Fruit fly (Drosophila melanogaster) whole organism, embryonic: ENCODE data around the gene CG42671.

Source experiments
- Adf1 ChIP-seq: fragments of 200-800 bp; sonication (Bioruptor generic); IDR thresholded peaks from 2 replicates; pipeline ENCODE4 v1.3.6; 2022; ENCODE audit warnings: missing biosample characterization, missing genetic modification characterization
- Antp ChIP-seq: fragments of 200-800 bp; sonication (Bioruptor generic); optimal IDR thresholded peaks from 3 replicates; lab custom pipeline; 2016; ENCODE audit warnings: missing biosample characterization, missing genetic modification characterization
- CG10147 ChIP-seq: fragments of 200-800 bp; sonication (Bioruptor generic); optimal IDR thresholded peaks from 2 replicates; lab custom pipeline; 2019; ENCODE audit warnings: missing biosample characterization, mild to moderate bottlenecking, missing genetic modification characterization, moderate library complexity
- CG11247 ChIP-seq: fragments of 200-800 bp; sonication (Bioruptor generic); IDR thresholded peaks from 2 replicates; pipeline ENCODE4 v1.3.6; 2022; ENCODE audit warnings: missing biosample characterization, missing genetic modification characterization
- CG11560 ChIP-seq: fragments of 200-800 bp; sonication (Bioruptor generic); IDR thresholded peaks from 3 replicates; pipeline ENCODE4 v1.3.6; 2022; ENCODE audit warnings: missing biosample characterization, missing genetic modification characterization
- CG14860 ChIP-seq: fragments of 200-800 bp; sonication (Bioruptor generic); IDR thresholded peaks from 3 replicates; pipeline ENCODE4 v1.3.6; 2022; ENCODE audit warnings: missing biosample characterization, missing genetic modification characterization; ENCODE audit not compliant: partially characterized antibody
- CG17359 ChIP-seq: fragments of 200-800 bp; sonication (Bioruptor generic); optimal IDR thresholded peaks from 3 replicates; lab custom pipeline; 2018; ENCODE audit warnings: missing biosample characterization, mild to moderate bottlenecking, missing genetic modification characterization, moderate library complexity
- CG17385 ChIP-seq: fragments of 200-800 bp; sonication (Bioruptor generic); optimal IDR thresholded peaks from 3 replicates; lab custom pipeline; 2018; ENCODE audit warnings: missing biosample characterization, mild to moderate bottlenecking, missing genetic modification characterization
- CG18476 ChIP-seq: fragments of 200-800 bp; sonication (Bioruptor generic); optimal IDR thresholded peaks from 2 replicates; lab custom pipeline; 2016; ENCODE audit warnings: missing biosample characterization, mild to moderate bottlenecking, missing genetic modification characterization
- CG30431 ChIP-seq: fragments of 200-800 bp; sonication (Bioruptor generic); optimal IDR thresholded peaks from 2 replicates; lab custom pipeline; 2017; ENCODE audit warnings: missing biosample characterization, missing genetic modification characterization
- CG3065 ChIP-seq: fragments of 200-800 bp; sonication (Bioruptor generic); optimal IDR thresholded peaks from 2 replicates; lab custom pipeline; 2016; ENCODE audit warnings: missing biosample characterization, missing genetic modification characterization
- CG3407 ChIP-seq: fragments of 200-800 bp; sonication (Bioruptor generic); optimal IDR thresholded peaks from 2 replicates; lab custom pipeline; 2018; ENCODE audit warnings: missing biosample characterization, mild to moderate bottlenecking, missing genetic modification characterization
- CG4360 ChIP-seq: fragments of 200-800 bp; sonication (Bioruptor generic); IDR thresholded peaks from 2 replicates; pipeline ENCODE4 v1.3.6; 2022; ENCODE audit warnings: missing biosample characterization, missing genetic modification characterization
- CG6175 ChIP-seq: fragments of 200-800 bp; sonication (Bioruptor generic); IDR thresholded peaks from 3 replicates; pipeline ENCODE4 v1.3.6; 2022; ENCODE audit warnings: missing biosample characterization, missing genetic modification characterization
- CG6765 ChIP-seq: fragments of 200-800 bp; sonication (Bioruptor generic); optimal IDR thresholded peaks from 3 replicates; lab custom pipeline; 2017; ENCODE audit warnings: missing biosample characterization, mild to moderate bottlenecking, missing genetic modification characterization
- CG8924 ChIP-seq: fragments of 200-800 bp; optimal IDR thresholded peaks from 3 replicates; lab custom pipeline; 2019; ENCODE audit warnings: missing biosample characterization, mild to moderate bottlenecking, missing genetic modification characterization, moderate library complexity
- CG9727 ChIP-seq: fragments of 200-800 bp; sonication (Bioruptor generic); optimal IDR thresholded peaks from 3 replicates; lab custom pipeline; 2017; ENCODE audit warnings: missing biosample characterization, mild to moderate bottlenecking, missing genetic modification characterization
- CHES-1-like ChIP-seq: fragments of 200-800 bp; sonication (Bioruptor generic); optimal IDR thresholded peaks from 2 replicates; lab custom pipeline; 2016; ENCODE audit warnings: missing biosample characterization, missing genetic modification characterization
- Chrac-16 ChIP-seq: fragments of 200-800 bp; sonication (Bioruptor generic); optimal IDR thresholded peaks from 3 replicates; lab custom pipeline; 2016; ENCODE audit warnings: missing biosample characterization, missing genetic modification characterization
- Drgx ChIP-seq: fragments of 200-800 bp; sonication (Bioruptor generic); IDR thresholded peaks from 2 replicates; pipeline ENCODE4 v1.3.6; 2022; ENCODE audit warnings: missing biosample characterization, missing genetic modification characterization
- E2f1 ChIP-seq: fragments of 200-800 bp; sonication (Bioruptor generic); IDR thresholded peaks from 2 replicates; pipeline ENCODE4 v1.3.6; 2022; ENCODE audit warnings: missing biosample characterization, missing genetic modification characterization
- Hr39 ChIP-seq: fragments of >200 bp; optimal IDR thresholded peaks from 2 replicates; lab custom pipeline; 2017
- Jarid2 ChIP-seq: fragments of 200-800 bp; sonication (Bioruptor generic); optimal IDR thresholded peaks from 3 replicates; lab custom pipeline; 2017; ENCODE audit warnings: mild to moderate bottlenecking, missing biosample characterization, missing genetic modification reagents, missing genetic modification characterization
- MESR4 ChIP-seq: fragments of 200-800 bp; sonication (Bioruptor generic); optimal IDR thresholded peaks from 2 replicates; lab custom pipeline; 2018; ENCODE audit warnings: missing biosample characterization, mild to moderate bottlenecking, missing genetic modification characterization, moderate library complexity
- Oaz ChIP-seq: fragments of 200-800 bp; sonication (Bioruptor generic); IDR thresholded peaks from 2 replicates; pipeline ENCODE4 v1.3.6; 2022; ENCODE audit warnings: missing biosample characterization, missing genetic modification characterization
- Pdp1 ChIP-seq, 2 experiments: fragments of 200-800 bp; sonication (Bioruptor generic); optimal IDR thresholded peaks; 3 replicates each; lab custom pipeline; 2016; ENCODE audit warnings: missing biosample characterization in 2 of 2, missing genetic modification characterization in 2 of 2, mild to moderate bottlenecking in 1 of 2, moderate library complexity in 1 of 2
- Rx ChIP-seq: fragments of 200-800 bp; sonication (Bioruptor generic); IDR thresholded peaks from 2 replicates; pipeline ENCODE4 v1.3.6; 2022; ENCODE audit warnings: missing biosample characterization, missing genetic modification characterization
- Ssrp ChIP-seq: fragments of 200-800 bp; sonication (Bioruptor generic); optimal IDR thresholded peaks from 2 replicates; lab custom pipeline; 2018; ENCODE audit warnings: missing biosample characterization, mild to moderate bottlenecking, missing genetic modification characterization, moderate library complexity
- cas ChIP-seq: fragments of 200-800 bp; sonication (Bioruptor generic); IDR thresholded peaks from 2 replicates; pipeline ENCODE4 v1.3.6; 2022; ENCODE audit warnings: missing biosample characterization, missing genetic modification characterization
- chn ChIP-seq: fragments of 200-800 bp; sonication (Bioruptor generic); optimal IDR thresholded peaks from 2 replicates; lab custom pipeline; 2016; ENCODE audit warnings: missing biosample characterization, missing genetic modification characterization
- crp ChIP-seq, 2 experiments: fragments of 200-800 bp; sonication (Bioruptor generic); optimal IDR thresholded peaks; 2 replicates in 1 of 2; 3 replicates in 1 of 2; lab custom pipeline; 2017; ENCODE audit warnings: missing biosample characterization in 2 of 2, missing genetic modification characterization in 2 of 2, mild to moderate bottlenecking in 1 of 2, moderate library complexity in 1 of 2
- dan ChIP-seq: fragments of 200-800 bp; sonication (Bioruptor generic); IDR thresholded peaks from 2 replicates; pipeline ENCODE4 v1.3.6; 2022; ENCODE audit warnings: missing biosample characterization, missing genetic modification characterization
- danr ChIP-seq: fragments of 200-800 bp; sonication (Bioruptor generic); IDR thresholded peaks from 2 replicates; pipeline ENCODE4 v1.3.6; 2022; ENCODE audit warnings: missing biosample characterization, missing genetic modification characterization
- dmrt99B ChIP-seq: fragments of 200-800 bp; sonication (Bioruptor generic); optimal IDR thresholded peaks from 2 replicates; lab custom pipeline; 2018; ENCODE audit warnings: missing biosample characterization, mild to moderate bottlenecking, missing genetic modification characterization, moderate library complexity
- ems ChIP-seq: fragments of 200-800 bp; sonication (Bioruptor generic); optimal IDR thresholded peaks from 3 replicates; lab custom pipeline; 2016; ENCODE audit warnings: missing biosample characterization, missing genetic modification characterization
- gce ChIP-seq: fragments of 200-800 bp; sonication (Bioruptor generic); IDR thresholded peaks from 3 replicates; pipeline ENCODE4 v1.3.6; 2022; ENCODE audit warnings: missing biosample characterization, missing genetic modification characterization
- gro ChIP-seq: fragments of 200-800 bp; sonication (Bioruptor generic); optimal IDR thresholded peaks from 2 replicates; lab custom pipeline; 2016; ENCODE audit warnings: missing biosample characterization, missing genetic modification characterization
- kni ChIP-seq: fragments of 200-800 bp; sonication (Bioruptor generic); optimal IDR thresholded peaks from 3 replicates; lab custom pipeline; 2017; ENCODE audit warnings: mild to moderate bottlenecking, missing biosample characterization, missing genetic modification reagents, missing genetic modification characterization
- lov ChIP-seq, 2 experiments: fragments of 200-800 bp in 1 of 2; fragments of >200 bp in 1 of 2; sonication (Bioruptor generic) in 1 of 2; IDR thresholded peaks in 1 of 2; optimal IDR thresholded peaks in 1 of 2; 2 replicates in 1 of 2; 3 replicates in 1 of 2; pipeline versions ENCODE4 v1.3.6 to Lab custom; 2017 to 2022; ENCODE audit warnings: missing biosample characterization in 1 of 2, missing genetic modification characterization in 1 of 2
- mirr ChIP-seq: fragments of 200-800 bp; sonication (Bioruptor generic); optimal IDR thresholded peaks from 3 replicates; lab custom pipeline; 2018; ENCODE audit warnings: missing biosample characterization, mild to moderate bottlenecking, missing genetic modification characterization
- pb ChIP-seq: fragments of 200-800 bp; sonication (Bioruptor generic); optimal IDR thresholded peaks from 3 replicates; lab custom pipeline; 2016; ENCODE audit warnings: missing biosample characterization, missing genetic modification characterization
- pfk ChIP-seq: fragments of 200-800 bp; sonication (Bioruptor generic); optimal IDR thresholded peaks from 2 replicates; lab custom pipeline; 2018; ENCODE audit warnings: missing biosample characterization, mild to moderate bottlenecking, missing genetic modification characterization, moderate library complexity
- rib ChIP-seq: fragments of 200-800 bp; sonication (Bioruptor generic); IDR thresholded peaks from 2 replicates; pipeline ENCODE4 v1.3.6; 2022; ENCODE audit warnings: missing biosample characterization, missing genetic modification characterization
- salm ChIP-seq: fragments of 200-800 bp; sonication (Bioruptor generic); optimal IDR thresholded peaks from 2 replicates; lab custom pipeline; 2018; ENCODE audit warnings: missing biosample characterization, mild to moderate bottlenecking, missing genetic modification characterization
- sens ChIP-seq: fragments of 200-800 bp; sonication (Bioruptor generic); peaks from one replicate; lab custom pipeline; 2016; ENCODE audit warnings: missing biosample characterization, missing genetic modification characterization
- sna ChIP-seq: fragments of 200-800 bp; sonication (Bioruptor generic); IDR thresholded peaks from 2 replicates; pipeline ENCODE4 v1.3.6; 2022; ENCODE audit warnings: missing biosample characterization, missing genetic modification characterization; ENCODE audit not compliant: partially characterized antibody
- ssp ChIP-seq: fragments of 200-800 bp; sonication (Bioruptor generic); IDR thresholded peaks from 2 replicates; pipeline ENCODE4 v1.3.6; 2022; ENCODE audit warnings: missing biosample characterization, missing genetic modification characterization
- unc-4 ChIP-seq: fragments of 200-800 bp; sonication (Bioruptor generic); IDR thresholded peaks from 2 replicates; pipeline ENCODE4 v1.3.6; 2022; ENCODE audit warnings: missing biosample characterization, missing genetic modification characterization; ENCODE audit not compliant: partially characterized antibody

The CG42671 gene

DNA sequence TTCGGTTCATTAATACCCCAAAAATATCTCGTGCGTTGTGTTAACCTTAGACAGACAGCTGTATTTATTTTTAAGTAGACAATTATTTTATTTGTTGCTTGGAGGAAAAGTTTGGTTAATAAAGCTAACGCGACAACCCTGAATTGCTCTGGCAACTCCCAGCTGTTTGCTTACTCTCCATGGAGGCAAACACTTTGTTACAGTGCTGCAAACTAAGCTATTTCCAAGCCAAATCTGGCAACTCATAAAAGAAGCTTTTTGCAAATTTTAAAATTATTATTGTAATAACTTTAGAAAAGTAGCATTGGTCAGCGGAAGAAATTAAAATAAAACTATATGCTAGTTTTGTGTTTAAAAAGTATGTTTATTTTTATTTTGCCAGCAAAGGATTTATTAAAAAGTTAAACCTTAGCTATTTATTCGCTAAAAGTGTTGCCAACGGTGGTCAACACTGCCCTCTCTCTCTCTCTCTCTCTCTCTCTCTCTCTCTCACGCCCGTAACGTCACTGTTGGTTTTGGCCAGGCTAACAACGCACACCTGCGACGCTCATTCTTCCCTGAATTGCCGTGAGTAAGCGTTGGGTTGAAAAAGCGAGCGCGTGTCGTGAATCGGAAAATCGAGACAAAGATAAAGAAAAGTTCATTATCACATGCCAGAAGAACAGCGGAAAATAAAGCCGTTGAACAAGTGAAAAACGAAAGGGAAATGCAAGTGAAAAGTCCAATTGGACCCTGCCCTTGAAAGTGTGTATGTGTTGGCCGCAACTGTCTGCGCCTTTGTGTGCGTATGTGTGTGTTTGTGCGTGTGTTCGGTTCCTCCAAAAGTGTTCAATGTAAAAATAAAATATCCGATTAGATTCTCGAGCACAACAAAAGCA, 1.2 kb downstream of the CG42671 start (continued):
- TF ChIP-seq Drgx (GFP tag; lab: Robert Waterston, UW) = peak; percentile 98
- no peak; the same call in 1 of the 2 replicates for TF ChIP-seq dan (GFP tag; lab: Robert Waterston, UW)
- TF ChIP-seq Oaz (GFP tag; lab: Robert Waterston, UW) = peak; percentile 78
- peak; percentile 79 for TF ChIP-seq kni (GFP tag; lab: Kevin White, UChicago)
- TF ChIP-seq E2f1 (GFP tag; lab: Robert Waterston, UW) = peak; percentile 96
- TF ChIP-seq unc-4 (GFP tag; lab: Robert Waterston, UW) = no peak
- TF ChIP-seq cas (GFP tag; lab: Robert Waterston, UW) = peak; percentile 91
- peak; percentile 96 for TF ChIP-seq rib
- no peak for TF ChIP-seq CG14860 (GFP tag; lab: Robert Waterston, UW)
- TF ChIP-seq Pdp1 (GFP tag; optimal IDR thresholded peaks at IDR 0.05; lab: Kevin White, UChicago) = peak; percentile 64 to 91
- TF ChIP-seq ssp (GFP tag; lab: Robert Waterston, UW) = peak; percentile 78
- TF ChIP-seq Ssrp = peak; percentile 68
- TF ChIP-seq lov (optimal IDR thresholded peaks at IDR 0.05; lab: Kevin White, UChicago) = no peak
- peak; percentile 87 for TF ChIP-seq lov (GFP tag; IDR thresholded peaks at IDR 0.05; lab: Robert Waterston, UW)
- peak; percentile 88 for TF ChIP-seq chn
- peak; percentile 68 for TF ChIP-seq CG4360 (GFP tag; lab: Robert Waterston, UW)
- peak; percentile 64 for TF ChIP-seq mirr (GFP tag; lab: Kevin White, UChicago)
- peak; percentile 20 for TF ChIP-seq pfk (GFP tag; lab: Kevin White, UChicago)
- TF ChIP-seq ems = peak; percentile 92
- peak; percentile 71 for TF ChIP-seq Jarid2 (GFP tag; lab: Kevin White, UChicago)
- TF ChIP-seq danr = peak; percentile 89
- TF ChIP-seq CG8924 (tag; lab: Kevin White, UChicago) = peak; percentile 88
- TF ChIP-seq Adf1 (GFP tag; lab: Robert Waterston, UW) = peak; percentile 69
- peak; percentile 90 for TF ChIP-seq Rx (GFP tag; lab: Robert Waterston, UW)
- TF ChIP-seq CG18476 (GFP tag; lab: Kevin White, UChicago) = peak; percentile 84
- peak; percentile 69 for TF ChIP-seq CG3407 (GFP tag; lab: Kevin White, UChicago)
- peak; percentile 88 for TF ChIP-seq CG9727 (GFP tag; lab: Kevin White, UChicago)
- peak; percentile 56 for TF ChIP-seq salm (tag; lab: Kevin White, UChicago)
- peak; percentile 87 for TF ChIP-seq dmrt99B (tag; lab: Kevin White, UChicago)
- TF ChIP-seq gro = peak; percentile 94
- TF ChIP-seq Antp (GFP tag; lab: Kevin White, UChicago) = peak; percentile 93
- TF ChIP-seq crp (GFP tag; optimal IDR thresholded peaks at IDR 0.05; lab: Kevin White, UChicago) = peak in 1 of 2 experiments; percentile 76
- TF ChIP-seq Chrac-16 = peak; percentile 85
- peak; percentile 98 for TF ChIP-seq sens
- TF ChIP-seq CG17359 (tag; lab: Kevin White, UChicago) = peak; percentile 91
- no peak for TF ChIP-seq sna (GFP tag; lab: Robert Waterston, UW)
- TF ChIP-seq pb = peak; percentile 86
- TF ChIP-seq MESR4 = peak; percentile 35
- peak; percentile 92 for TF ChIP-seq CG6175
- TF ChIP-seq CG30431 (GFP tag; lab: Kevin White, UChicago) = peak; percentile 70
- TF ChIP-seq CG3065 = peak; percentile 50
- peak; percentile 87 for TF ChIP-seq CG10147 (GFP tag; lab: Kevin White, UChicago)
- peak; percentile 89 for TF ChIP-seq CG6765 (GFP tag; lab: Kevin White, UChicago)
- TF ChIP-seq CG11560 (tag; lab: Robert Waterston, UW) = peak; percentile 79
- TF ChIP-seq Hr39 (lab: Kevin White, UChicago) = no peak
- peak; percentile 76 for TF ChIP-seq CG17385
- TF ChIP-seq CHES-1-like (GFP tag; lab: Kevin White, UChicago) = peak; percentile 76
- peak; percentile 93 for TF ChIP-seq gce
- peak; percentile 93 for TF ChIP-seq CG11247 (GFP tag; lab: Robert Waterston, UW)
